Worm (Caenorhabditis elegans): ENCODE data around the gene ubc-18.
A peak's percentile ranks its signal among the peaks of the same experiment; 100 is the strongest.

ubc-18 gene

DNA sequence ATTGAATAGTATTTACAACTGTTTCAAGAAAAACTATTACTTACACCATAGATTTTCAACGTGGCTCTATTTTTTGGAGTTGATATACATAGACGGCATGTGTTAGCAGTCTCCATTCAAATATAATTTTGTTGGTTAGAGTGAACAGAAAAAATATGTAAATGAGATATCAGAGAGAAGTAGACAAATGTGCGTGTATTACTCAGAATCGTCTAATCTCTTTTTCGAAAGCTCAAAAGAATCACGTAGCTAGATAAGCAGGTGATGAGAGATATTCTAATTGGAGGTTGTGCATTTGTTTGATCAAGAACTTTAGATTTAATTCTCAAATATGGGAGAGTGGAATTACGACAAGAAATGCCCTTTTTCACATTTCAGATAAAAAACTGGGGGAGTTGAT, 22.2 kb upstream of the ubc-18 start, which contains the start of gene ZK418.10:
ZK418.10 (minus strand) TSS at position 148 of the 400 bp plus-strand sequence.
- TF ChIP-seq cnd-1 (tag; optimal IDR thresholded peaks at IDR 0.05) (no peak), ham-2 (GFP tag; optimal IDR thresholded peaks at IDR 0.05) (no peak), ceh-39 (tag; optimal IDR thresholded peaks at IDR 0.05) (no peak)

DNA sequence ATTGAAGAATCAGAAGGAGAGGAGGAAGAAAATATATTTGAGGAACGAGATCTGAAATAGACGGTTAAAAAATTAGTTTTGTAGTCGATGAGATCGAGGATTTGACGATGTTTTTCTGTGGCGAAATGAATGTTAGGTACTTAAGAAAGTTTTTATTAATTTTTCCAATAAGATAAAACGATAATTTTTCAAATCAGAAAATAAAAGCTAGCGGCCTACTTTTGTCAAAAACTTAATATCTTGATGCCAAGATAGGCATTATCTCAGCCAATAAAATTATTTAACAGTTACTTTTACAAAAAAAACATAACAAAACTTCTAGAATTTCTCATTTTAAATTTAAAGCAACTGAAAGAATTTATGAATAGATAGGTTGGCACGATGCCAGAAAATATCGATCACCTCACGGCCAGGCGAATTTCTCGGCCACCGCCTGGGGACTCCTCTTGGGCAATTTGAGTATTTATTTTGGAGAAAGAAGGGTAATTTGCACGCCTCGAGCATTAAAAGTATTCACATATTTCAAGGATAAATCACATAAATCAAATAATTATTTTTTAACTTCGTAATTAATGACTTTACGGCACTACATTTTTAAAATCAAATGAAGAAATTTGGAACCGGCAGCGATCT, 19.4 kb upstream of the ubc-18 start, which contains the start of gene fubl-2:
fubl-2 (minus strand) TSS at position 51 of the 633 bp plus-strand sequence.
- TF ChIP-seq mep-1 (tag; optimal IDR thresholded peaks at IDR 0.05) (peak; percentile 27), lin-13 (tag; optimal IDR thresholded peaks at IDR 0.05) (no peak), nhr-12 (tag; optimal IDR thresholded peaks at IDR 0.05) (no peak), ceh-39 (tag; optimal IDR thresholded peaks at IDR 0.05) (peak; percentile 80), ces-1 (GFP tag; optimal IDR thresholded peaks at IDR 0.05) (peak; percentile 4), nhr-237 (tag; optimal IDR thresholded peaks at IDR 0.05) (no peak), unc-120 (tag; optimal IDR thresholded peaks at IDR 0.05; ENCODE audit: poor library complexity, severe bottlenecking) (no peak), mls-2 (tag; optimal IDR thresholded peaks at IDR 0.05) (no peak)

DNA sequence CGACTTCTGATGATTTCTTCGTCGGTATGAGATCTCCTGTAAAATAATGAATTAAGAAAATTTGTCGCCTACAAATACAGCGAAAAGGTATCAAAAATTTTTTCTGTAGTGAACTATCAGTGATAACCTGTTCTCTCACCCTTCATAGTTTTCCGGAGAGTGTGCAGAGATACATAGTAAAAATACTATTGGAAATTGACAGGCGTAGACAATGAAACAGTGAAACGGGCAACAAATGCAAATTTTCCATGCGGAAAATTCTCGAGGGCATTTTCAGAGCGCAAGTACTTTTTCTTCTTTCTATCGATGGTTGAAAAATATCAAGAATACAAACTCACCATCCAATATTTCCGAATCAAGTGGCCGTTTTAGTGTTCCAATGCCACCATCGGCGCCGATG, 18.8 kb upstream of the ubc-18 start:
- TF ChIP-seq sem-2 (GFP tag; optimal IDR thresholded peaks at IDR 0.05) (no peak), unc-62 (GFP tag; optimal IDR thresholded peaks at IDR 0.05) (no peak), ceh-39 (tag; optimal IDR thresholded peaks at IDR 0.05) (no peak), ceh-83 (GFP tag; optimal IDR thresholded peaks at IDR 0.05) (no peak), flh-1 (GFP tag; optimal IDR thresholded peaks at IDR 0.05) (no peak), tbx-8 (GFP tag; optimal IDR thresholded peaks at IDR 0.05) (no peak), ztf-11 (tag; optimal IDR thresholded peaks at IDR 0.05) (no peak), bed-3 (GFP tag; optimal IDR thresholded peaks at IDR 0.05) (no peak), blmp-1 (tag; optimal IDR thresholded peaks at IDR 0.05) (no peak), nhr-76 (tag; optimal IDR thresholded peaks at IDR 0.05) (no peak), cnd-1 (tag; optimal IDR thresholded peaks at IDR 0.05) (no peak)

DNA sequence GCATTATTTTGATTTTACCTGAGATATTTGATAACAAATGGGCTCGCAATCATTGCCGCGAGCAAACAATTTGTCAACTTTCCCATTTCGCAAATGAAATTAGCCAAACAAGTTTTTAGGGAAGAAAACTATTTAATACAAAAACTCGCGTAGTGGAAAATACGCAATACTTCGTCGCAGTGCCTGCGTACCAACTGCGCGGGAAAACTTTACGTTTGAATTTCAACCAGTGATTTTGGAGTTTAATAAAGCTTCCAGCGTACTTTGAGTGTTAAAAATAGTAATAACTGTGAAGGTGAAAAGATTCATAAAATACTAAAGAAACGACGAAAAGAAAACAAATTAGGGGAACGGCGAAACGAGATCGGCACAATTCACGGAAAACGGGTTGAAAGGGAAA, 16.5 kb upstream of the ubc-18 start, which contains the start of gene tofu-7:
tofu-7 (minus strand) TSS at position 111 of the 400 bp plus-strand sequence.
- no peak for TF ChIP-seq pha-4 (tag; optimal IDR thresholded peaks at IDR 0.05)
- TF ChIP-seq drap-1 (GFP tag; optimal IDR thresholded peaks at IDR 0.05) = no peak
- TF ChIP-seq nhr-2 (tag; optimal IDR thresholded peaks at IDR 0.05) = no peak
- no peak for TF ChIP-seq M03D4.4 (tag; optimal IDR thresholded peaks at IDR 0.05)
- TF ChIP-seq elt-3 (tag; optimal IDR thresholded peaks at IDR 0.05) = no peak
- no peak for TF ChIP-seq ceh-39 (tag; optimal IDR thresholded peaks at IDR 0.05)
- no peak for TF ChIP-seq nhr-237 (tag; optimal IDR thresholded peaks at IDR 0.05)
- TF ChIP-seq mep-1 (tag; optimal IDR thresholded peaks at IDR 0.05) = no peak
- no peak for TF ChIP-seq tbx-8 (GFP tag; optimal IDR thresholded peaks at IDR 0.05)
- TF ChIP-seq elt-1 (tag; optimal IDR thresholded peaks at IDR 0.05; ENCODE audit: borderline replicate concordance, insufficient read depth) = no peak
- TF ChIP-seq nhr-76 (tag; optimal IDR thresholded peaks at IDR 0.05) = no peak
- TF ChIP-seq ztf-11 (tag; optimal IDR thresholded peaks at IDR 0.05) = no peak
- TF ChIP-seq lsy-2 (tag; optimal IDR thresholded peaks at IDR 0.05) = no peak
- no peak for TF ChIP-seq nhr-12 (tag; optimal IDR thresholded peaks at IDR 0.05)
- TF ChIP-seq zip-8 (tag; optimal IDR thresholded peaks at IDR 0.05) = no peak

DNA sequence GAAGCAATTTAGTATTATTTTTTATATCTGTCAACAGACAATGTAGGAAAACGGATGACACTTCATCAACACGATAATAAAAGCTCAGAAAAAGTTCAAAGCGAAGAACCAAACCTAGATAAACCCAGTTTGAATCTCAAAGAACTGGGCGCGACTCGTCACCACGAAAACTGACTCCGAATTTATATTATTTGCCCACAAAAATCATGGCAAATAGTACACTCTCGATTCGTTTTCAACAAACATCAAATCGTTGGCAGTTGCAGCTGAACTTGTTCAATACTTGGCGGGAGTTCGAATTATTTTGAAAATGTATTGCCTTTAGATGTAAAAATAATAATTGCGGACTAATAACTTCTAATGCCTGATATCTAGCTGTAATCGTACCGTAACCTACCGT, 14.7 kb upstream of the ubc-18 start:
- TF ChIP-seq ces-1 (GFP tag; optimal IDR thresholded peaks at IDR 0.05) (no peak), ceh-39 (tag; optimal IDR thresholded peaks at IDR 0.05) (no peak), nhr-237 (tag; optimal IDR thresholded peaks at IDR 0.05) (no peak), nhr-28 (tag; optimal IDR thresholded peaks at IDR 0.05) (no peak), nhr-12 (tag; optimal IDR thresholded peaks at IDR 0.05) (no peak), nhr-2 (tag; optimal IDR thresholded peaks at IDR 0.05) (no peak), mls-2 (tag; optimal IDR thresholded peaks at IDR 0.05) (no peak), blmp-1 (tag; optimal IDR thresholded peaks at IDR 0.05) (no peak), pha-4 (tag; optimal IDR thresholded peaks at IDR 0.05) (no peak)

DNA sequence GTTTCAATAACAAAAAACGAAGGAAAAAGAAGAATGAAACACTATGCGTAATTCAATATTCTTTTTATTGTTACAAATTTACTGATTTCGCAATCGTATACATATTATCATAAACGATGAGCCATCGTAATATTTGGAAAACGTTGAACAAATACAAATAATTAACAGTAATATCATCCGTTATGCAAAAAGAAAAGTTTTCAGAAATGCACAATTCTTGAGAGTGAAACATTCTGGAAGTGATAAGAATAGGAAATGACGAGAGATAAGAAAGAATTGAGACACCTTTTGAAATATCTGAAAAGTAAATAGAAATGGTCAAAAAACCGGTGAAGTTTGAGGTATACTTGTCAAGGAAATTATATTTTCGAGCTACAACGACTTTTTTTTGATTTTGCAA, 13.1 kb upstream of the ubc-18 start:
- no peak for TF ChIP-seq nhr-28 (tag; optimal IDR thresholded peaks at IDR 0.05)
- TF ChIP-seq sptf-1 (tag; optimal IDR thresholded peaks at IDR 0.05) = no peak
- no peak for TF ChIP-seq drap-1 (GFP tag; optimal IDR thresholded peaks at IDR 0.05)
- TF ChIP-seq unc-62 (GFP tag; optimal IDR thresholded peaks at IDR 0.05) = no peak
- no peak for TF ChIP-seq ham-2 (GFP tag; optimal IDR thresholded peaks at IDR 0.05)
- TF ChIP-seq mab-5 (tag; optimal IDR thresholded peaks at IDR 0.05) = no peak
- no peak for TF ChIP-seq flh-1 (GFP tag; optimal IDR thresholded peaks at IDR 0.05)
- no peak for TF ChIP-seq ceh-43 (GFP tag; optimal IDR thresholded peaks at IDR 0.05)
- TF ChIP-seq unc-39 (tag; optimal IDR thresholded peaks at IDR 0.05) = no peak
- TF ChIP-seq bed-3 (GFP tag; optimal IDR thresholded peaks at IDR 0.05) = no peak
- TF ChIP-seq lin-32 (GFP tag; optimal IDR thresholded peaks at IDR 0.05) = no peak
- no peak for TF ChIP-seq lsy-2 (tag; optimal IDR thresholded peaks at IDR 0.05)
- no peak for TF ChIP-seq M03D4.4 (tag; optimal IDR thresholded peaks at IDR 0.05)
- no peak for TF ChIP-seq cnd-1 (tag; optimal IDR thresholded peaks at IDR 0.05)
- no peak for TF ChIP-seq snpc-4 (tag; optimal IDR thresholded peaks at IDR 0.05)
- no peak for TF ChIP-seq hlh-1 (tag; optimal IDR thresholded peaks at IDR 0.05)
- no peak for TF ChIP-seq zip-8 (tag; optimal IDR thresholded peaks at IDR 0.05)
- TF ChIP-seq ceh-83 (GFP tag; optimal IDR thresholded peaks at IDR 0.05) = no peak
- TF ChIP-seq nhr-76 (tag; optimal IDR thresholded peaks at IDR 0.05) = no peak

Data from whole organism, mixed stage, embryonic.